Worm (Caenorhabditis elegans) whole organism, L4 larva: Measurements from ENCODE around the gene T09F3.5.

Experiments
- F44E2.7 ChIP-seq: fragments of 200-800 bp; sonication (Bioruptor generic); IDR thresholded peaks from 2 replicates; pipeline ENCODE4 v2.1.2; 2022; ENCODE audit warnings: missing genetic modification characterization, missing compliant biosample characterization
- Y5F2A.4 ChIP-seq: fragments of 200-800 bp; sonication (Bioruptor generic); optimal IDR thresholded peaks from 2 replicates; lab custom pipeline; 2018; ENCODE audit warnings: mild to moderate bottlenecking, missing genetic modification characterization, missing compliant biosample characterization
- aha-1 ChIP-seq: fragments of 150-350 bp; peaks from one replicate; lab custom pipeline; 2014; ENCODE audit warnings: missing biosample characterization, missing genetic modification characterization
- ama-1 ChIP-seq: fragments of 150-350 bp; optimal IDR thresholded peaks from 2 replicates; lab custom pipeline; 2014; ENCODE audit warnings: inconsistent platforms, mixed read lengths
- ceh-20 ChIP-seq: fragments of 200-800 bp; sonication (Bioruptor generic); IDR thresholded peaks from 2 replicates; pipeline ENCODE4 v1.3.6; 2022; ENCODE audit warnings: missing genetic modification reagents, missing genetic modification characterization, missing compliant biosample characterization
- daf-16 ChIP-seq, 3 experiments: sonication (generic microtip); optimal IDR thresholded peaks; 2 replicates each; lab custom pipeline; 2016 to 2017; ENCODE audit warnings: missing genetic modification characterization in 3 of 3, missing genetic modification reagents in 3 of 3, mild to moderate bottlenecking in 2 of 3, missing compliant biosample characterization in 2 of 3, missing biosample characterization in 1 of 3, moderate library complexity in 1 of 3
- dmd-6 ChIP-seq: fragments of 200-800 bp; sonication (Bioruptor generic); IDR thresholded peaks from 2 replicates; pipeline ENCODE4 v1.3.6; 2022; ENCODE audit warnings: missing genetic modification reagents, missing genetic modification characterization, missing compliant biosample characterization
- dmd-8 ChIP-seq: fragments of 200-800 bp; sonication (Bioruptor generic); IDR thresholded peaks from 2 replicates; pipeline ENCODE4 v1.3.6; 2022; ENCODE audit warnings: missing genetic modification characterization, missing compliant biosample characterization
- dpl-1 ChIP-seq: fragments of 150-350 bp; optimal IDR thresholded peaks from 2 replicates; lab custom pipeline; 2014; ENCODE audit warnings: missing biosample characterization, missing genetic modification reagents, missing genetic modification characterization
- dve-1 ChIP-seq: sonication (generic microtip); optimal IDR thresholded peaks from 2 replicates; lab custom pipeline; 2017; ENCODE audit warnings: antibody characterized with exemption, mild to moderate bottlenecking, missing genetic modification characterization, missing compliant biosample characterization; ENCODE audit not compliant: insufficient read depth
- egl-43 ChIP-seq: fragments of 200-800 bp; sonication (Bioruptor generic); IDR thresholded peaks from 2 replicates; pipeline ENCODE4 v1.3.6; 2022; ENCODE audit warnings: missing genetic modification reagents, missing genetic modification characterization, missing compliant biosample characterization
- gei-8 ChIP-seq: fragments of 200-800 bp; sonication (Bioruptor generic); optimal IDR thresholded peaks from 2 replicates; lab custom pipeline; 2018; ENCODE audit warnings: mild to moderate bottlenecking, missing genetic modification characterization, missing compliant biosample characterization
- hif-1 ChIP-seq, 2 experiments: sonication (generic microtip); optimal IDR thresholded peaks; 2 replicates each; lab custom pipeline; 2016 to 2017; ENCODE audit warnings: missing compliant biosample characterization in 2 of 2, missing genetic modification characterization in 2 of 2, missing genetic modification reagents in 2 of 2, missing genotype in 2 of 2, mild to moderate bottlenecking in 1 of 2
- hlh-11 ChIP-seq: fragments of 200-800 bp; sonication (Bioruptor generic); optimal IDR thresholded peaks from 2 replicates; lab custom pipeline; 2018; ENCODE audit warnings: mild to moderate bottlenecking, missing genetic modification characterization, missing compliant biosample characterization
- hlh-30 ChIP-seq: sonication (generic microtip); optimal IDR thresholded peaks from 2 replicates; lab custom pipeline; 2017; ENCODE audit warnings: antibody characterized with exemption, mild to moderate bottlenecking, missing genetic modification characterization, missing compliant biosample characterization; ENCODE audit not compliant: insufficient read depth
- lin-1 ChIP-seq: fragments of 200-800 bp; sonication (Bioruptor generic); IDR thresholded peaks from 2 replicates; pipeline ENCODE4 v1.3.6; 2022; ENCODE audit warnings: missing genetic modification reagents, missing genetic modification characterization, missing compliant biosample characterization
- lin-15B ChIP-seq: fragments of 150-350 bp; sonication (generic microtip); optimal IDR thresholded peaks from 3 replicates; lab custom pipeline; 2014; ENCODE audit warnings: missing biosample characterization, missing genetic modification characterization
- lin-38 ChIP-seq: fragments of 200-800 bp; sonication (Bioruptor generic); IDR thresholded peaks from 2 replicates; pipeline ENCODE4 v1.3.6; 2022; ENCODE audit warnings: missing genetic modification reagents, missing genetic modification characterization, missing compliant biosample characterization
- lsy-2 ChIP-seq, 2 experiments: fragments of 150-350 bp in 1 of 2; sonication (generic microtip) in 1 of 2; optimal IDR thresholded peaks; 2 replicates each; lab custom pipeline; 2014 to 2017; ENCODE audit warnings: missing biosample characterization in 2 of 2, missing genetic modification characterization in 2 of 2
- madf-5 ChIP-seq, 2 experiments: fragments of 200-800 bp; sonication (Bioruptor generic); IDR thresholded peaks; 2 replicates each; pipeline ENCODE4 v1.3.6; 2022; ENCODE audit warnings: missing compliant biosample characterization in 2 of 2, missing genetic modification characterization in 2 of 2
- mdl-1 ChIP-seq, 2 experiments: fragments of 150-350 bp in 1 of 2; sonication (generic microtip) in 1 of 2; optimal IDR thresholded peaks; 2 replicates each; lab custom pipeline; 2014 to 2017; ENCODE audit warnings: missing biosample characterization in 2 of 2, missing genetic modification characterization in 2 of 2
- mdt-29 ChIP-seq: fragments of 200-800 bp; sonication (Bioruptor generic); IDR thresholded peaks from 2 replicates; pipeline ENCODE4 v1.3.6; 2022; ENCODE audit warnings: missing genetic modification reagents, missing genetic modification characterization, missing compliant biosample characterization
- mes-2 ChIP-seq: sonication (generic microtip); optimal IDR thresholded peaks from 2 replicates; lab custom pipeline; 2016; ENCODE audit warnings: missing genotype, mild to moderate bottlenecking, missing genetic modification characterization, missing compliant biosample characterization; ENCODE audit not compliant: poor library complexity, severe bottlenecking
- mxl-2 ChIP-seq: fragments of 200-800 bp; sonication (Bioruptor generic); conservative IDR thresholded peaks from 2 replicates; pipeline ENCODE4 v1.3.6; 2022; ENCODE audit warnings: missing genetic modification reagents, missing genetic modification characterization, missing compliant biosample characterization
- mxl-3 ChIP-seq: fragments of 200-800 bp; sonication (Bioruptor generic); optimal IDR thresholded peaks from 2 replicates; lab custom pipeline; 2018; ENCODE audit warnings: mild to moderate bottlenecking, missing genetic modification characterization, missing compliant biosample characterization
- nhr-11 ChIP-seq: fragments of 150-350 bp; optimal IDR thresholded peaks from 2 replicates; lab custom pipeline; 2014; ENCODE audit warnings: missing biosample characterization, missing genetic modification characterization
- nhr-25 ChIP-seq: sonication (generic microtip); optimal IDR thresholded peaks from 2 replicates; lab custom pipeline; 2017; ENCODE audit warnings: missing genetic modification characterization, mild to moderate bottlenecking, missing compliant biosample characterization, antibody characterized with exemption, moderate library complexity, borderline replicate concordance; ENCODE audit not compliant: insufficient read depth
- nhr-28 ChIP-seq: fragments of 150-350 bp; optimal IDR thresholded peaks from 2 replicates; lab custom pipeline; 2014; ENCODE audit warnings: missing biosample characterization, missing genetic modification characterization
- nhr-42 ChIP-seq: fragments of 200-800 bp; sonication (Bioruptor generic); IDR thresholded peaks from 2 replicates; pipeline ENCODE4 v1.3.6; 2022; ENCODE audit warnings: missing genetic modification characterization, missing compliant biosample characterization
- nhr-77 ChIP-seq: fragments of 150-350 bp; optimal IDR thresholded peaks from 2 replicates; lab custom pipeline; 2014; ENCODE audit warnings: missing biosample characterization, missing genetic modification characterization
- php-3 ChIP-seq: fragments of 200-800 bp; sonication (Bioruptor generic); IDR thresholded peaks from 2 replicates; pipeline ENCODE4 v1.3.6; 2022; ENCODE audit warnings: missing genetic modification reagents, missing genetic modification characterization, missing compliant biosample characterization
- sdz-12 ChIP-seq: fragments of 200-800 bp; sonication (Bioruptor generic); optimal IDR thresholded peaks from 2 replicates; lab custom pipeline; 2018; ENCODE audit warnings: mild to moderate bottlenecking, missing genetic modification characterization, missing compliant biosample characterization
- skn-1 ChIP-seq: fragments of 150-350 bp; optimal IDR thresholded peaks from 2 replicates; lab custom pipeline; 2014; ENCODE audit warnings: missing biosample characterization, missing genetic modification characterization
- unc-62 ChIP-seq, 3 experiments: fragments of 150-350 bp in 1 of 3; sonication (generic microtip); optimal IDR thresholded peaks in 2 of 3; peaks in 1 of 3; 1 replicate in 1 of 3; 2 replicates in 2 of 3; lab custom pipeline; 2014 to 2017; ENCODE audit warnings: missing biosample characterization in 3 of 3, missing genetic modification characterization in 3 of 3, missing genetic modification reagents in 3 of 3, missing genotype in 1 of 3
- zip-2 ChIP-seq: fragments of 150-350 bp; optimal IDR thresholded peaks from 2 replicates; lab custom pipeline; 2014; ENCODE audit warnings: missing biosample characterization, missing genetic modification characterization

Gene T09F3.5

DNA sequence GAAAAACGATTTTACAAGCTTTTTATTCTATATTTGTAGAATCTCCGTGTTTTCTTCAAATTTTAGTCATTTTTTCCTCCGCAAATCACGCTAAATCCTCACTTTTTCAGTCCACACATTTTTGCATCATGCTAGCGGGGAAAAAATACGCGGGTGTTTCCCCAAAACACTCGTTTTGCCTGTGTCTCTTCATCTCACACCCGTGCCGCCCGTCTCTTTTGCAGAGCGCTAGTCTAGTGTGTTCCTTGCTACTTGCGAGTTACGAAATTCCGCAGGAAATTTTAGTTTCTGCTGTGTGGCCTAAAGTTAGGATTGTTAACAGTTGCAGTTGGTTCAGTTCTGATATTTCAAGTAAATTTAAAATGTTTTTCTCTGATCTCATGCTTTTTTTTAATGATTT is 49.1 kb downstream of the T09F3.5 start (continued):
- TF ChIP-seq dmd-6 (GFP tag; lab: Robert Waterston, UW) (peak; percentile 38; the same call in 1 of the 2 replicates), mdl-1 (tag; optimal IDR thresholded peaks at IDR 0.05; lab: Kevin White, UChicago) (peak; percentile 51 to 67), zip-2 (tag; lab: Kevin White, UChicago) (no peak), aha-1 (tag; lab: Kevin White, UChicago) (peak; percentile 83), mes-2 (tag; lab: Kevin White, UChicago) (peak; percentile 44), hif-1 (tag; optimal IDR thresholded peaks at IDR 0.05; lab: Kevin White, UChicago) (peak in 1 of 2 experiments; percentile 30)

- TF ChIP-seq nhr-28 (tag; lab: Kevin White, UChicago) = peak; percentile 85
- TF ChIP-seq sdz-12 (GFP tag; lab: Kevin White, UChicago) = no peak
- peak; percentile 80 for TF ChIP-seq dve-1 (tag; lab: Kevin White, UChicago)
- no peak for TF ChIP-seq lin-1
- peak; percentile 54; the same call in 1 of the 2 replicates for TF ChIP-seq php-3 (GFP tag; lab: Robert Waterston, UW)
- no peak for TF ChIP-seq dmd-8 (GFP tag; lab: Robert Waterston, UW)
- no peak for TF ChIP-seq gei-8
- no peak for TF ChIP-seq skn-1
- TF ChIP-seq mxl-3 (GFP tag; lab: Kevin White, UChicago) = peak; percentile 21
- TF ChIP-seq dpl-1 (GFP tag; lab: Kevin White, UChicago) = no peak
- TF ChIP-seq F44E2.7 = no peak
- no peak for TF ChIP-seq Y5F2A.4 (GFP tag; lab: Kevin White, UChicago)
- TF ChIP-seq nhr-42 = no peak
- peak; percentile 71 for TF ChIP-seq dmd-6 (GFP tag; lab: Robert Waterston, UW)
- TF ChIP-seq nhr-11 (tag; lab: Kevin White, UChicago) = peak; percentile 78
- peak; percentile 86 for TF ChIP-seq hlh-11 (tag; lab: Kevin White, UChicago)
- peak; percentile 69 for TF ChIP-seq ama-1
- TF ChIP-seq hlh-30 (tag; lab: Kevin White, UChicago) = peak; percentile 90
- TF ChIP-seq mdl-1 (tag; optimal IDR thresholded peaks at IDR 0.05; lab: Kevin White, UChicago) = peak in 1 of 2 experiments; percentile 47
- peak in 1 of 2 experiments; percentile 55 for TF ChIP-seq daf-16 (GFP tag; optimal IDR thresholded peaks at IDR 0.05; lab: Kevin White, UChicago)
- peak; percentile 21 for TF ChIP-seq daf-16 (tag; optimal IDR thresholded peaks at IDR 0.05; lab: Kevin White, UChicago)
- peak in 1 of 2 experiments; percentile 97 for TF ChIP-seq unc-62 (GFP tag; optimal IDR thresholded peaks at IDR 0.05 in 1 of 2; lab: Kevin White, UChicago)
- TF ChIP-seq unc-62 (tag; optimal IDR thresholded peaks at IDR 0.05; lab: Kevin White, UChicago) = no peak
- TF ChIP-seq mxl-2 (GFP tag; lab: Robert Waterston, UW) = no peak
- TF ChIP-seq mdt-29 (GFP tag; lab: Robert Waterston, UW) = peak; percentile 77
- TF ChIP-seq lsy-2 (tag; optimal IDR thresholded peaks at IDR 0.05; lab: Kevin White, UChicago) = peak in 1 of 2 experiments; percentile 29
- TF ChIP-seq ceh-20 (GFP tag; lab: Robert Waterston, UW) = no peak
- peak; percentile 79 for TF ChIP-seq nhr-77 (tag; lab: Kevin White, UChicago)
- no peak for TF ChIP-seq lin-38
These were observed 49.6 kb downstream of the T09F3.5 start for ce11 chrII:10446300-10446699.

ce11 chrII:10446814-10447213 is 50.1 kb downstream of the T09F3.5 start:
- TF ChIP-seq nhr-25 (tag; lab: Kevin White, UChicago) (no peak), sdz-12 (GFP tag; lab: Kevin White, UChicago) (peak; percentile 44), aha-1 (tag; lab: Kevin White, UChicago) (peak; percentile 74), nhr-11 (tag; lab: Kevin White, UChicago) (peak; percentile 33), ceh-20 (GFP tag; lab: Robert Waterston, UW) (0 out of 2 replicates have a peak, but pooled peaks have one; percentile 19), egl-43 (0 out of 2 replicates have a peak, but pooled peaks have one; percentile 14), lin-15B (tag; lab: Kevin White, UChicago) (no peak), madf-5 (GFP tag; IDR thresholded peaks at IDR 0.05; lab: Robert Waterston, UW) (0 out of 4 replicates have a peak, but pooled peaks of 1 of the 2 experiments have one; percentile 11)
- TF ChIP-seq, all 104 proteins: peak for 6
